Fruit fly (Drosophila melanogaster): ENCODE data around the gene CG46504.
"Not testable (repeated sequence)": the region's sequence is repeated elsewhere in the genome, so short reads cannot be mapped to it uniquely, and the experiment has no call there.

DNA sequence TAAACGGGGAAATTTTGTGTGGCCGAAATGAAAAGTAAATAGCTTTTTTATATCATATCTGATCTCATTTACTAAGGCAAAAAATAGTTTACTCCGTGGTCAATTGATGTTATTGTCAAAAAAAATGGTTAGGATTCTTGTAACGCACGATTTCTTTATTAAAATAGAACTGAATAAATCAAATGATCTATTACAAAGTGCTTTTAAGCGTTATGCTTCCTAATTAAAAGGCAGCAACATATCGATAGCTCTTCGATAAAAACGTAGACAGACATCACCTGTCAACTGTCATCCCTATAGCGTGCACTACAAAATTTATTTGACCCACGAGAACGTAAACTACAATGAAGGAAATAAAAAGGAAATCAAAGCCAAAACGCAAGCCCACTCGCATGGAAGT lies 15.0 kb downstream of the CG46504 start, which contains the start of gene CG46507:
- not testable (repeated sequence) for TF ChIP-seq insv, h, Myc, psq (optimal IDR thresholded peaks at IDR 0.05)
